Worm (Caenorhabditis elegans): ENCODE results near the gene C45E5.1.

DNA sequence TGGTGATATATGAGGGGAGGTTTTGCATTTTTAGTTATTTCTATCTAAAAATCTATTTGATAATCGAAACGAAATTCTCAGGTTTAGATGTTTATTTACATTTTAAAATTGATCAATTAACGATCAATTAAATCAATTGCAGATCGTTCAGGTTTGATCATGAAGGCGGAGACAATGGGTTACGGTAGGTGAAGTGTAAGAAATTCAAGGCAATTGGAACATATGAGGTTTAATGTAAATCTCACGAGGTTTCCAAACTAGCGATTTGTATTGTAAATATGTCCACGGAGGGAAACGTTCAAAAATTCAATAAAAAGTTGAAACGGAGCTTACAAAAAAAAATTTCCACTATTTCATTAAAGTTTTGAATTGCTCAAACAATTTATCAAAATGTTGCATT is 35.3 kb downstream of the C45E5.1 start:
- TF ChIP-seq W03F9.2 (tag; optimal IDR thresholded peaks at IDR 0.05) (no peak), him-1 (tag; optimal IDR thresholded peaks at IDR 0.05) (no peak)

Data from whole organism, L4/young adult.